Worm (Caenorhabditis elegans) whole organism, midembryonic: ENCODE data around the gene M163.22.

Experiments used
- T22C8.4 ChIP-seq: fragments of 200-800 bp; sonication (Bioruptor generic); IDR thresholded peaks from 2 replicates; pipeline ENCODE4 v1.3.6; 2022; ENCODE audit warnings: missing genetic modification characterization, missing compliant biosample characterization
- cog-1 ChIP-seq: sonication (generic microtip); optimal IDR thresholded peaks from 2 replicates; lab custom pipeline; 2016; ENCODE audit warnings: missing genetic modification characterization, missing compliant biosample characterization
- flt-1 ChIP-seq: fragments of 200-800 bp; sonication (Bioruptor generic); IDR thresholded peaks from 2 replicates; pipeline ENCODE4 v1.3.6; 2022; ENCODE audit warnings: missing genetic modification characterization, missing compliant biosample characterization
- klf-2 ChIP-seq: fragments of 200-800 bp; sonication (Bioruptor generic); conservative IDR thresholded peaks from 2 replicates; pipeline ENCODE4 v1.3.6; 2022; ENCODE audit warnings: missing genetic modification reagents, missing genetic modification characterization, missing compliant biosample characterization
- med-1 ChIP-seq: sonication (generic microtip); optimal IDR thresholded peaks from 2 replicates; lab custom pipeline; 2017; ENCODE audit warnings: missing genetic modification characterization, mild to moderate bottlenecking, missing compliant biosample characterization, antibody characterized with exemption, missing genetic modification reagents; ENCODE audit not compliant: insufficient read depth
- ref-1 ChIP-seq: fragments of 200-800 bp; sonication (Bioruptor generic); conservative IDR thresholded peaks from 2 replicates; pipeline ENCODE4 v1.3.6; 2022; ENCODE audit warnings: missing genetic modification reagents, missing genetic modification characterization, missing compliant biosample characterization
- tab-1 ChIP-seq: fragments of 200-800 bp; sonication (Bioruptor generic); IDR thresholded peaks from 2 replicates; pipeline ENCODE4 v1.3.6; 2022; ENCODE audit warnings: missing genetic modification characterization, missing compliant biosample characterization
- ztf-23 ChIP-seq: fragments of 200-800 bp; sonication (Bioruptor generic); IDR thresholded peaks from 2 replicates; pipeline ENCODE4 v1.3.6; 2022; ENCODE audit warnings: missing genetic modification reagents, missing genetic modification characterization, missing compliant biosample characterization
- ztf-29 ChIP-seq: fragments of 200-800 bp; sonication (Bioruptor generic); IDR thresholded peaks from 2 replicates; pipeline ENCODE4 v1.3.6; 2022; ENCODE audit warnings: missing genetic modification reagents, missing genetic modification characterization, missing compliant biosample characterization

Gene M163.22

ce11 chrX:14500422-14501058 lies 34.8 kb downstream of the M163.22 start:
- TF ChIP-seq cog-1 (tag; lab: Kevin White, UChicago): no peak
- no peak for TF ChIP-seq flt-1
- no peak for TF ChIP-seq med-1 (GFP tag; lab: Kevin White, UChicago)
- no peak for TF ChIP-seq klf-2 (GFP tag; lab: Robert Waterston, UW)
- no peak for TF ChIP-seq ztf-23 (GFP tag; lab: Robert Waterston, UW)
- TF ChIP-seq tab-1 (GFP tag; lab: Robert Waterston, UW): no peak
- TF ChIP-seq ztf-29 (GFP tag; lab: Robert Waterston, UW): no peak
- no peak for TF ChIP-seq ref-1
- no peak for TF ChIP-seq T22C8.4 (GFP tag; lab: Robert Waterston, UW)

- TF ChIP-seq tab-1 (GFP tag; lab: Robert Waterston, UW) (no peak), med-1 (GFP tag; lab: Kevin White, UChicago) (no peak), cog-1 (tag; lab: Kevin White, UChicago) (no peak), flt-1 (no peak), ztf-23 (GFP tag; lab: Robert Waterston, UW) (no peak), klf-2 (GFP tag; lab: Robert Waterston, UW) (no peak), T22C8.4 (GFP tag; lab: Robert Waterston, UW) (no peak), ztf-29 (GFP tag; lab: Robert Waterston, UW) (no peak), ref-1 (no peak)
Observed at ce11 chrX:14502116-14502587, 36.5 kb downstream of the M163.22 start.

ce11 chrX:14503282-14503681 lies 37.6 kb downstream of the M163.22 start:
- TF ChIP-seq ref-1 (no peak), flt-1 (no peak), med-1 (GFP tag; lab: Kevin White, UChicago) (no peak), tab-1 (GFP tag; lab: Robert Waterston, UW) (no peak), ztf-29 (GFP tag; lab: Robert Waterston, UW) (no peak), ztf-23 (GFP tag; lab: Robert Waterston, UW) (no peak), cog-1 (tag; lab: Kevin White, UChicago) (no peak), T22C8.4 (GFP tag; lab: Robert Waterston, UW) (no peak), klf-2 (GFP tag; lab: Robert Waterston, UW) (no peak)

- TF ChIP-seq T22C8.4 (GFP tag; lab: Robert Waterston, UW): no peak
- TF ChIP-seq flt-1: peak; percentile 73; the same call in 1 of the 2 replicates
- 0 out of 2 replicates have a peak, but pooled peaks have one; percentile 17 for TF ChIP-seq ztf-23 (GFP tag; lab: Robert Waterston, UW)
- no peak for TF ChIP-seq klf-2 (GFP tag; lab: Robert Waterston, UW)
- peak; percentile 45; the same call in 1 of the 2 replicates for TF ChIP-seq ztf-29 (GFP tag; lab: Robert Waterston, UW)
- TF ChIP-seq cog-1 (tag; lab: Kevin White, UChicago): peak; percentile 33
- no peak for TF ChIP-seq ref-1
- no peak for TF ChIP-seq med-1 (GFP tag; lab: Kevin White, UChicago)
- TF ChIP-seq tab-1 (GFP tag; lab: Robert Waterston, UW): peak; percentile 67; the same call in 1 of the 2 replicates
Observed at ce11 chrX:14503800-14504550, 38.3 kb downstream of the M163.22 start, which contains the start of gene M163.1. Gene M163.1 (minus strand): TSS chrX:14503824.

ce11 chrX:14504551-14504902 lies 38.8 kb downstream of the M163.22 start:
- TF ChIP-seq klf-2 (GFP tag; lab: Robert Waterston, UW): no peak
- no peak for TF ChIP-seq med-1 (GFP tag; lab: Kevin White, UChicago)
- no peak for TF ChIP-seq flt-1
- TF ChIP-seq tab-1 (GFP tag; lab: Robert Waterston, UW): no peak
- TF ChIP-seq T22C8.4 (GFP tag; lab: Robert Waterston, UW): no peak
- no peak for TF ChIP-seq ztf-29 (GFP tag; lab: Robert Waterston, UW)
- TF ChIP-seq cog-1 (tag; lab: Kevin White, UChicago): no peak
- no peak for TF ChIP-seq ztf-23 (GFP tag; lab: Robert Waterston, UW)

ce11 chrX:14505578-14506353 lies 40.1 kb downstream of the M163.22 start:
- TF ChIP-seq cog-1 (tag; lab: Kevin White, UChicago) (no peak), flt-1 (peak; percentile 18; the same call in 1 of the 2 replicates)

DNA sequence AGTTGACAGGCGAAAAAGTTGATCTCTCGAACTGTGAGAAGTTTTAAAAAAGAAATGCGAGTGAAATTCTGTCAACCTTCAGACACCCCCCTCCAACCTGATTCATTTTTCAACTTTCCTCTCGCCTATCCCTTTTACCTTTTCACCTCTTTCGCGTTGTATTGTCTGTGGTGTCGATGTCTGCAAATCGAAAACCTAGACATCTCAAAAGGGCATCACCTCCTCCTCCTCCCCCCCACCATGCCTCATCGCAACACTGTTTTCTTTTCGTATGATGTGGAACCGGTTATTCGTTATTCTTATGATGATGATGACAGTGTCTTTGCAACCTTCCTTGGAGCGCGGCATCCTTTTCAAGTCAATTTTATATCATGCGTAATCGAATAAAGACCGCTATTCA lies 42.3 kb downstream of the M163.22 start:
- no peak for TF ChIP-seq ztf-23 (GFP tag; lab: Robert Waterston, UW)
- no peak for TF ChIP-seq cog-1 (tag; lab: Kevin White, UChicago)
- no peak for TF ChIP-seq tab-1 (GFP tag; lab: Robert Waterston, UW)

- TF ChIP-seq tab-1 (GFP tag; lab: Robert Waterston, UW) (no peak), ztf-29 (GFP tag; lab: Robert Waterston, UW) (no peak), ztf-23 (GFP tag; lab: Robert Waterston, UW) (no peak), cog-1 (tag; lab: Kevin White, UChicago) (no peak), T22C8.4 (GFP tag; lab: Robert Waterston, UW) (no peak), flt-1 (no peak), ref-1 (no peak), med-1 (GFP tag; lab: Kevin White, UChicago) (no peak), klf-2 (GFP tag; lab: Robert Waterston, UW) (no peak)
Observed at ce11 chrX:14508823-14509259, 43.1 kb downstream of the M163.22 start.
